Fruit fly (Drosophila melanogaster) whole organism, embryonic: ENCODE measurements around the gene jus.

Experiments used
- Adf1 ChIP-seq: fragments of 200-800 bp; sonication (Bioruptor generic); IDR thresholded peaks from 2 replicates; pipeline ENCODE4 v1.3.6; 2022; ENCODE audit warnings: missing biosample characterization, missing genetic modification characterization
- Bgb ChIP-seq: fragments of 200-800 bp; sonication (Bioruptor generic); IDR thresholded peaks from 2 replicates; pipeline ENCODE4 v1.3.6; 2022; ENCODE audit warnings: missing biosample characterization, missing genetic modification characterization; ENCODE audit not compliant: partially characterized antibody
- CG10366 ChIP-seq: fragments of 200-800 bp; sonication (Bioruptor generic); IDR thresholded peaks from 2 replicates; pipeline ENCODE4 v1.3.6; 2022; ENCODE audit warnings: missing biosample characterization, missing genetic modification characterization
- CG10979 ChIP-seq: fragments of 200-800 bp; sonication (Bioruptor generic); optimal IDR thresholded peaks from 2 replicates; lab custom pipeline; 2018; ENCODE audit warnings: missing biosample characterization, mild to moderate bottlenecking, missing genetic modification characterization, moderate library complexity
- CG11093 ChIP-seq: fragments of 200-800 bp; sonication (Bioruptor generic); IDR thresholded peaks from 3 replicates; pipeline ENCODE4 v1.3.6; 2022; ENCODE audit warnings: missing biosample characterization, missing genetic modification characterization
- CG13123 ChIP-seq: fragments of 200-800 bp; sonication (Bioruptor generic); optimal IDR thresholded peaks from 2 replicates; lab custom pipeline; 2016; ENCODE audit warnings: missing biosample characterization, missing genetic modification characterization
- CG14014 ChIP-seq: fragments of 200-800 bp; sonication (Bioruptor generic); IDR thresholded peaks from 2 replicates; pipeline ENCODE4 v1.3.6; 2022; ENCODE audit warnings: missing biosample characterization, missing genetic modification characterization
- CG15011 ChIP-seq: fragments of 200-800 bp; sonication (Bioruptor generic); optimal IDR thresholded peaks from 3 replicates; lab custom pipeline; 2018; ENCODE audit warnings: missing biosample characterization, mild to moderate bottlenecking, missing genetic modification characterization
- CG15073 ChIP-seq: fragments of 200-800 bp; sonication (Bioruptor generic); optimal IDR thresholded peaks from 2 replicates; lab custom pipeline; 2016; ENCODE audit warnings: missing biosample characterization, missing genetic modification characterization
- CG17328 ChIP-seq: fragments of 200-800 bp; sonication (Bioruptor generic); IDR thresholded peaks from 2 replicates; pipeline ENCODE4 v1.3.6; 2022; ENCODE audit warnings: missing biosample characterization, missing genetic modification characterization
- CG18011 ChIP-seq: fragments of 200-800 bp; sonication (Bioruptor generic); optimal IDR thresholded peaks from 2 replicates; lab custom pipeline; 2017; ENCODE audit warnings: missing biosample characterization, missing genetic modification characterization, mild to moderate bottlenecking, moderate library complexity, missing genotype
- CG30020 ChIP-seq: fragments of 200-800 bp; optimal IDR thresholded peaks from 2 replicates; lab custom pipeline; 2019; ENCODE audit warnings: missing biosample characterization, mild to moderate bottlenecking, missing genetic modification characterization, moderate library complexity
- CG31224 ChIP-seq: fragments of 200-800 bp; sonication (Bioruptor generic); IDR thresholded peaks from 2 replicates; pipeline ENCODE4 v1.3.6; 2022; ENCODE audit warnings: missing biosample characterization, missing genetic modification characterization
- CG32767 ChIP-seq: fragments of 200-800 bp; sonication (Bioruptor generic); IDR thresholded peaks from 2 replicates; pipeline ENCODE4 v1.3.6; 2022; ENCODE audit warnings: missing biosample characterization, missing genetic modification characterization
- CG3847 ChIP-seq: fragments of 200-800 bp; sonication (Bioruptor generic); IDR thresholded peaks from 2 replicates; pipeline ENCODE4 v1.3.6; 2022; ENCODE audit warnings: missing biosample characterization, missing genetic modification characterization
- CG4617 ChIP-seq: fragments of 200-800 bp; sonication (Bioruptor generic); optimal IDR thresholded peaks from 3 replicates; lab custom pipeline; 2016; ENCODE audit warnings: missing biosample characterization, missing genetic modification characterization, borderline replicate concordance
- CG4730 ChIP-seq: fragments of 200-800 bp; sonication (Bioruptor generic); IDR thresholded peaks from 2 replicates; pipeline ENCODE4 v1.3.6; 2022; ENCODE audit warnings: missing biosample characterization, missing genetic modification characterization
- CG8281 ChIP-seq: fragments of 200-800 bp; sonication (Bioruptor generic); optimal IDR thresholded peaks from 2 replicates; lab custom pipeline; 2018; ENCODE audit warnings: missing biosample characterization, mild to moderate bottlenecking, missing genetic modification characterization, moderate library complexity
- Dad ChIP-seq: fragments of 200-800 bp; sonication (Bioruptor generic); optimal IDR thresholded peaks from 3 replicates; lab custom pipeline; 2016; ENCODE audit warnings: missing biosample characterization, missing genetic modification characterization
- Dref ChIP-seq: fragments of 200-800 bp; sonication (Bioruptor generic); IDR thresholded peaks from 2 replicates; pipeline ENCODE4 v1.3.6; 2022; ENCODE audit warnings: missing biosample characterization, missing genetic modification characterization
- Ets97D ChIP-seq: fragments of 200-800 bp; sonication (Bioruptor generic); optimal IDR thresholded peaks from 3 replicates; lab custom pipeline; 2016; ENCODE audit warnings: missing biosample characterization, missing genetic modification characterization
- HLHmδ ChIP-seq: fragments of 200-800 bp; sonication (Bioruptor generic); optimal IDR thresholded peaks from 2 replicates; lab custom pipeline; 2018; ENCODE audit warnings: missing biosample characterization, mild to moderate bottlenecking, missing genetic modification characterization, moderate library complexity
- HmgD ChIP-seq: fragments of 200-800 bp; sonication (Bioruptor generic); optimal IDR thresholded peaks from 3 replicates; lab custom pipeline; 2016; ENCODE audit warnings: missing biosample characterization, missing genetic modification characterization
- Hsf ChIP-seq: fragments of 200-800 bp; sonication (Bioruptor generic); optimal IDR thresholded peaks from 3 replicates; lab custom pipeline; 2016; ENCODE audit warnings: missing biosample characterization, missing genetic modification characterization
- MBD-R2 ChIP-seq: fragments of 200-800 bp; sonication (Bioruptor generic); IDR thresholded peaks from 2 replicates; pipeline ENCODE4 v1.3.6; 2022; ENCODE audit warnings: missing biosample characterization, missing genetic modification characterization
- MTF-1 ChIP-seq: fragments of 200-800 bp; sonication (Bioruptor generic); optimal IDR thresholded peaks from 2 replicates; lab custom pipeline; 2018; ENCODE audit warnings: missing biosample characterization, mild to moderate bottlenecking, missing genetic modification characterization, borderline replicate concordance
- Rfx ChIP-seq: fragments of 200-800 bp; sonication (Bioruptor generic); IDR thresholded peaks from 2 replicates; pipeline ENCODE4 v1.3.6; 2022; ENCODE audit warnings: missing biosample characterization, missing genetic modification characterization
- Rx ChIP-seq: fragments of 200-800 bp; sonication (Bioruptor generic); IDR thresholded peaks from 2 replicates; pipeline ENCODE4 v1.3.6; 2022; ENCODE audit warnings: missing biosample characterization, missing genetic modification characterization
- Sry-β ChIP-seq: fragments of 200-800 bp; sonication (Bioruptor generic); optimal IDR thresholded peaks from 2 replicates; lab custom pipeline; 2018; ENCODE audit warnings: missing biosample characterization, mild to moderate bottlenecking, missing genetic modification characterization, moderate library complexity
- TFAM ChIP-seq: fragments of 200-800 bp; sonication (Bioruptor generic); optimal IDR thresholded peaks from 2 replicates; lab custom pipeline; 2017; ENCODE audit warnings: missing biosample characterization, missing genetic modification characterization, inconsistent platforms
- bigmax ChIP-seq: fragments of 200-800 bp; sonication (Bioruptor generic); optimal IDR thresholded peaks from 2 replicates; lab custom pipeline; 2018; ENCODE audit warnings: missing biosample characterization, mild to moderate bottlenecking, missing genetic modification characterization
- caup ChIP-seq: fragments of 200-800 bp; sonication (Bioruptor generic); optimal IDR thresholded peaks from 3 replicates; lab custom pipeline; 2017; ENCODE audit warnings: missing biosample characterization, mild to moderate bottlenecking, missing genetic modification characterization, moderate library complexity; ENCODE audit not compliant: severe bottlenecking
- chn ChIP-seq: fragments of 200-800 bp; sonication (Bioruptor generic); optimal IDR thresholded peaks from 2 replicates; lab custom pipeline; 2016; ENCODE audit warnings: missing biosample characterization, missing genetic modification characterization
- croc ChIP-seq: fragments of 200-800 bp; sonication (Bioruptor generic); conservative IDR thresholded peaks from 3 replicates; pipeline ENCODE4 v1.3.6; 2022; ENCODE audit warnings: missing biosample characterization, missing genetic modification characterization
- danr ChIP-seq: fragments of 200-800 bp; sonication (Bioruptor generic); IDR thresholded peaks from 2 replicates; pipeline ENCODE4 v1.3.6; 2022; ENCODE audit warnings: missing biosample characterization, missing genetic modification characterization
- dysf ChIP-seq: fragments of 200-800 bp; sonication (Bioruptor generic); IDR thresholded peaks from 3 replicates; pipeline ENCODE4 v1.3.6; 2022; ENCODE audit warnings: missing biosample characterization, missing genetic modification characterization
- gro ChIP-seq: fragments of 200-800 bp; sonication (Bioruptor generic); optimal IDR thresholded peaks from 2 replicates; lab custom pipeline; 2016; ENCODE audit warnings: missing biosample characterization, missing genetic modification characterization
- kah ChIP-seq: fragments of 200-800 bp; sonication (Bioruptor generic); optimal IDR thresholded peaks from 2 replicates; lab custom pipeline; 2018; ENCODE audit warnings: missing biosample characterization, mild to moderate bottlenecking, missing genetic modification characterization
- kni ChIP-seq: fragments of 200-800 bp; sonication (Bioruptor generic); optimal IDR thresholded peaks from 3 replicates; lab custom pipeline; 2017; ENCODE audit warnings: mild to moderate bottlenecking, missing biosample characterization, missing genetic modification reagents, missing genetic modification characterization
- nau ChIP-seq: fragments of 200-800 bp; sonication (Bioruptor generic); optimal IDR thresholded peaks from 3 replicates; lab custom pipeline; 2017; ENCODE audit warnings: missing biosample characterization, mild to moderate bottlenecking, missing genetic modification characterization, missing genetic modification reagents
- odd ChIP-seq: fragments of 200-800 bp; sonication (Bioruptor generic); optimal IDR thresholded peaks from 2 replicates; lab custom pipeline; 2017; ENCODE audit warnings: missing biosample characterization, mild to moderate bottlenecking, missing genetic modification characterization
- pfk ChIP-seq: fragments of 200-800 bp; sonication (Bioruptor generic); optimal IDR thresholded peaks from 2 replicates; lab custom pipeline; 2018; ENCODE audit warnings: missing biosample characterization, mild to moderate bottlenecking, missing genetic modification characterization, moderate library complexity
- phol ChIP-seq: fragments of 200-800 bp; sonication (Bioruptor generic); optimal IDR thresholded peaks from 3 replicates; lab custom pipeline; 2018; ENCODE audit warnings: missing biosample characterization, mild to moderate bottlenecking, missing genetic modification characterization, moderate library complexity
- pnt ChIP-seq: fragments of 200-800 bp; sonication (Bioruptor generic); optimal IDR thresholded peaks from 3 replicates; lab custom pipeline; 2016; ENCODE audit warnings: missing biosample characterization, missing genetic modification characterization
- row ChIP-seq: fragments of 200-800 bp; sonication (Bioruptor generic); IDR thresholded peaks from 3 replicates; pipeline ENCODE4 v1.3.6; 2022; ENCODE audit warnings: missing biosample characterization, missing genetic modification characterization
- stwl ChIP-seq: fragments of 200-800 bp; sonication (Bioruptor generic); optimal IDR thresholded peaks from 3 replicates; lab custom pipeline; 2018; ENCODE audit warnings: missing biosample characterization, mild to moderate bottlenecking, missing genetic modification characterization, moderate library complexity
- tap ChIP-seq: fragments of 200-800 bp; optimal IDR thresholded peaks from 3 replicates; lab custom pipeline; 2019; ENCODE audit warnings: missing biosample characterization, mild to moderate bottlenecking, missing genetic modification characterization, moderate library complexity
- tx ChIP-seq: fragments of 200-800 bp; sonication (Bioruptor generic); optimal IDR thresholded peaks from 2 replicates; lab custom pipeline; 2016; ENCODE audit warnings: missing biosample characterization, missing genetic modification characterization

The jus gene

dm6 chr3R:29157418-29158398 lies 37.1 kb downstream of the jus start, which contains the start of gene rdog (continued):
- peak; percentile 74 for TF ChIP-seq Rfx (GFP tag; lab: Robert Waterston, UW)
- peak; percentile 48 for TF ChIP-seq stwl (tag; lab: Kevin White, UChicago)
- TF ChIP-seq CG10366: peak; percentile 28; the same call in 1 of the 2 replicates
- TF ChIP-seq bigmax (GFP tag; lab: Kevin White, UChicago): no peak
- TF ChIP-seq Dad: peak; percentile 41
- TF ChIP-seq Sry-β (GFP tag; lab: Kevin White, UChicago): peak; percentile 24
- peak; percentile 90 for TF ChIP-seq gro
- TF ChIP-seq CG8281 (tag; lab: Kevin White, UChicago): peak; percentile 25
- no peak for TF ChIP-seq CG4730
- peak; percentile 59 for TF ChIP-seq kah (GFP tag; lab: Kevin White, UChicago)
- TF ChIP-seq Hsf (GFP tag; lab: Kevin White, UChicago): peak; percentile 82
- TF ChIP-seq Dref: no peak
- TF ChIP-seq kni (GFP tag; lab: Kevin White, UChicago): peak; percentile 34
- peak; percentile 69 for TF ChIP-seq phol (tag; lab: Kevin White, UChicago)
- peak; percentile 52; the same call in 1 of the 2 replicates for TF ChIP-seq CG17328
- peak; percentile 68 for TF ChIP-seq croc
- TF ChIP-seq caup (GFP tag; lab: Kevin White, UChicago): peak; percentile 75
- peak; percentile 57 for TF ChIP-seq CG13123 (GFP tag; lab: Kevin White, UChicago)
- TF ChIP-seq TFAM (GFP tag; lab: Kevin White, UChicago): no peak
- peak; percentile 42 for TF ChIP-seq MBD-R2 (GFP tag; lab: Robert Waterston, UW)
- peak; percentile 75 for TF ChIP-seq nau (GFP tag; lab: Kevin White, UChicago)
- peak; percentile 100 for TF ChIP-seq row (GFP tag; lab: Robert Waterston, UW)
- no peak for TF ChIP-seq CG15073 (GFP tag; lab: Kevin White, UChicago)
- peak; percentile 66 for TF ChIP-seq pnt (GFP tag; lab: Kevin White, UChicago)
- TF ChIP-seq pfk (GFP tag; lab: Kevin White, UChicago): no peak
- peak; percentile 46 for TF ChIP-seq CG30020 (tag; lab: Kevin White, UChicago)
- TF ChIP-seq CG4617 (GFP tag; lab: Kevin White, UChicago): peak; percentile 46
- TF ChIP-seq HmgD (GFP tag; lab: Kevin White, UChicago): peak; percentile 46
- peak; percentile 81 for TF ChIP-seq CG10979 (tag; lab: Kevin White, UChicago)
- TF ChIP-seq tap (tag; lab: Kevin White, UChicago): peak; percentile 73
- TF ChIP-seq CG11093 (GFP tag; lab: Robert Waterston, UW): 0 out of 3 replicates have a peak, but pooled peaks have one; percentile 43
- peak; percentile 88 for TF ChIP-seq chn (GFP tag; lab: Kevin White, UChicago)
- no peak for TF ChIP-seq MTF-1
- TF ChIP-seq CG3847 (GFP tag; lab: Robert Waterston, UW): peak; percentile 57
- TF ChIP-seq CG32767 (GFP tag; lab: Robert Waterston, UW): peak; percentile 65; the same call in 1 of the 2 replicates
- peak; percentile 77 for TF ChIP-seq dysf (GFP tag; lab: Robert Waterston, UW)
- TF ChIP-seq CG18011 (GFP tag; lab: Kevin White, UChicago): peak; percentile 1
- 0 out of 2 replicates have a peak, but pooled peaks have one; percentile 40 for TF ChIP-seq Adf1
- TF ChIP-seq Rx: peak; percentile 42; the same call in 1 of the 2 replicates
- TF ChIP-seq HLHmδ (GFP tag; lab: Kevin White, UChicago): no peak
- peak; percentile 71 for TF ChIP-seq odd (GFP tag; lab: Kevin White, UChicago)
- TF ChIP-seq Ets97D (GFP tag; lab: Kevin White, UChicago): peak; percentile 39
- no peak; the same call in 1 of the 2 replicates for TF ChIP-seq CG31224 (GFP tag; lab: Robert Waterston, UW)
- peak; percentile 40; the same call in 1 of the 2 replicates for TF ChIP-seq CG14014 (GFP tag; lab: Robert Waterston, UW)
- TF ChIP-seq danr (GFP tag; lab: Robert Waterston, UW): peak; percentile 32; the same call in 1 of the 2 replicates
- TF ChIP-seq CG15011 (GFP tag; lab: Kevin White, UChicago): peak; percentile 75
- TF ChIP-seq tx (GFP tag; lab: Kevin White, UChicago): peak; percentile 64
- peak; percentile 12; the same call in 1 of the 2 replicates for TF ChIP-seq Bgb (GFP tag; lab: Robert Waterston, UW)
